Worm (Caenorhabditis elegans): ENCODE data around the gene T24C2.3.

T24C2.3 gene

ce11 chrX:14584335-14584734 lies 41.0 kb downstream of the T24C2.3 start:
- TF ChIP-seq F16B12.6 (tag; optimal IDR thresholded peaks at IDR 0.05), result no peak
- TF ChIP-seq grh-1 (GFP tag; IDR thresholded peaks at IDR 0.05), result no peak
- no peak for TF ChIP-seq hlh-4 (tag; optimal IDR thresholded peaks at IDR 0.05)
- TF ChIP-seq nhr-19 (GFP tag; conservative IDR thresholded peaks at IDR 0.05), result no peak
- TF ChIP-seq sptf-1 (tag; optimal IDR thresholded peaks at IDR 0.05), result no peak
- TF ChIP-seq ets-5 (GFP tag; IDR thresholded peaks at IDR 0.05), result no peak

DNA sequence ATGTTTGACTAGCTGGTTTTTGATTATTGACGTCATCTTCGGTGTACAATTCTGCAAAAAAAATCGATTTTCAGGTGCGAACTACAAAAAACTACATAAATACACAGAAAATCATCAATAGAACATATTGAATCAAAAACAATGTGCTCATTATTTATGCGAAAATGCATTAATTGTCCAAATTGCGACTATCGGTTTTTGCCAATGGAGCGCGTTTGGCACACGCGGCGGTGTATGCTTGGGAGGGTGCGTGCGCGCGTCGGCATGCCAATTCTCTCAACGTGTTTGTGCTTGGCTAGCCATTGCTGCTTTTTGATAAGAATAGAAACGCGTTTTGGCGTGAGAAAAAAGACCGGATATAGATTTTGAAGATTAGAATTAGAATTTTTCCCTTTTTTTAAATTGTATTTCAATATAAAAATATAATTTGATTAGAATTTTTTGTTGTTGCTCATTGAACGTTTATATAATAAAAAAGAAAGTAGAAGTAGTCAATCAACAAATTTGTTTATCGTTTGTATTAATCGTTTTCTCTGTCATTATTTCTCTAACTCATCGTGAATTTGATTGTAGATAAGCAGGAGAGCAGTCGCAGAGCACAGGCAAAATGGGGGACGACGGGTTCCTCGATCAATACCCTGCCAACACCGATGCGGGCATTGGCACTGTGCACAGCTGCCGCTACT lies 45.9 kb downstream of the T24C2.3 start, which contains the start of the genes C44H4.4 and tap-1:
TSS of gene C44H4.4 (minus strand) at position 51 of the 686 bp plus-strand sequence.
TSS of gene tap-1 (plus strand) at position 574 of the 686 bp plus-strand sequence.
- TF ChIP-seq efl-3 (GFP tag; optimal IDR thresholded peaks at IDR 0.05) (no peak), nhr-85 (tag) (no peak), alr-1 (tag; optimal IDR thresholded peaks at IDR 0.05; ENCODE audit: borderline replicate concordance) (no peak), nhr-47 (tag; optimal IDR thresholded peaks at IDR 0.05) (peak; percentile 25), C04F5.9 (tag; optimal IDR thresholded peaks at IDR 0.05) (no peak), unc-98 (GFP tag; IDR thresholded peaks at IDR 0.05) (no peak), nhr-71 (tag; optimal IDR thresholded peaks at IDR 0.05) (peak; percentile 20), nhr-12 (tag; optimal IDR thresholded peaks at IDR 0.05) (no peak), swsn-7 (tag; optimal IDR thresholded peaks at IDR 0.05) (peak; percentile 2), lin-14 (GFP tag; optimal IDR thresholded peaks at IDR 0.05) (peak; percentile 69), blmp-1 (tag; optimal IDR thresholded peaks at IDR 0.05) (no peak), lin-35 (GFP tag; optimal IDR thresholded peaks at IDR 0.05) (peak in 1 of 2 experiments; percentile 21), mdl-1 (tag; optimal IDR thresholded peaks at IDR 0.05) (peak in 1 of 2 experiments; percentile 26), hlh-4 (tag; optimal IDR thresholded peaks at IDR 0.05) (no peak), skn-1 (tag; optimal IDR thresholded peaks at IDR 0.05) (peak; percentile 6), ets-5 (GFP tag; IDR thresholded peaks at IDR 0.05) (no peak), grh-1 (GFP tag; IDR thresholded peaks at IDR 0.05) (no peak), isw-1 (GFP tag; IDR thresholded peaks at IDR 0.05) (peak; percentile 3; the same call in 1 of the 2 replicates), lin-15B (tag; optimal IDR thresholded peaks at IDR 0.05) (no peak), hlh-17 (GFP tag; optimal IDR thresholded peaks at IDR 0.05; ENCODE audit: borderline replicate concordance) (no peak), xbp-1 (tag; optimal IDR thresholded peaks at IDR 0.05) (peak; percentile 0), ztf-4 (tag; optimal IDR thresholded peaks at IDR 0.05) (no peak), F16B12.6 (tag; optimal IDR thresholded peaks at IDR 0.05) (no peak), unc-130 (tag; optimal IDR thresholded peaks at IDR 0.05) (no peak), ceh-90 (tag; optimal IDR thresholded peaks at IDR 0.05) (no peak), nhr-237 (tag; optimal IDR thresholded peaks at IDR 0.05) (no peak), mef-2 (tag; optimal IDR thresholded peaks at IDR 0.05) (no peak), elt-2 (tag; optimal IDR thresholded peaks at IDR 0.05) (peak; percentile 20), ceh-82 (tag; optimal IDR thresholded peaks at IDR 0.05) (peak in 1 of 3 experiments; percentile 13), fkh-4 (tag; optimal IDR thresholded peaks at IDR 0.05; ENCODE audit: borderline replicate concordance) (no peak), mep-1 (tag; optimal IDR thresholded peaks at IDR 0.05) (no peak), tlp-1 (tag; optimal IDR thresholded peaks at IDR 0.05) (no peak), snu-23 (GFP tag; optimal IDR thresholded peaks at IDR 0.05) (peak; percentile 26), pag-3 (tag; optimal IDR thresholded peaks at IDR 0.05; ENCODE audit: borderline replicate concordance, insufficient read depth) (no peak), nhr-28 (tag; optimal IDR thresholded peaks at IDR 0.05) (no peak), jun-1 (tag; optimal IDR thresholded peaks at IDR 0.05) (no peak), lin-39 (tag; optimal IDR thresholded peaks at IDR 0.05) (no peak), fkh-10 (GFP tag; optimal IDR thresholded peaks at IDR 0.05) (no peak), fkh-8 (tag; optimal IDR thresholded peaks at IDR 0.05) (peak; percentile 1), lir-3 (tag; optimal IDR thresholded peaks at IDR 0.05; ENCODE audit: poor library complexity) (no peak), rnt-1 (tag; optimal IDR thresholded peaks at IDR 0.05) (no peak), C34B4.2 (tag; optimal IDR thresholded peaks at IDR 0.05) (no peak), aha-1 (tag; optimal IDR thresholded peaks at IDR 0.05) (no peak), C16A3.4 (tag; optimal IDR thresholded peaks at IDR 0.05) (peak; percentile 10), dpl-1 (GFP tag; optimal IDR thresholded peaks at IDR 0.05) (no peak), Y116A8C.19 (tag; optimal IDR thresholded peaks at IDR 0.05; ENCODE audit: borderline replicate concordance) (no peak), efl-1 (optimal IDR thresholded peaks at IDR 0.05) (no peak), efl-1 (GFP tag; optimal IDR thresholded peaks at IDR 0.05 in 1 of 2) (no peak)
